Fruit fly (Drosophila melanogaster) whole organism, prepupa: ENCODE measurements around the gene Mgat4a.

Experiments
- Blimp-1 ChIP-seq: fragments of 200-800 bp; sonication (Bioruptor generic); optimal IDR thresholded peaks from 3 replicates; lab custom pipeline; 2017; ENCODE audit warnings: missing biosample characterization, missing genetic modification characterization, mild to moderate bottlenecking, moderate library complexity, missing genetic modification reagents
- CG10631 ChIP-seq: fragments of 200-800 bp; sonication (Bioruptor generic); optimal IDR thresholded peaks from 2 replicates; lab custom pipeline; 2016; ENCODE audit warnings: missing biosample characterization, missing genetic modification characterization
- CG10669 ChIP-seq: fragments of 200-800 bp; sonication (Bioruptor generic); optimal IDR thresholded peaks from 3 replicates; lab custom pipeline; 2018; ENCODE audit warnings: missing biosample characterization, mild to moderate bottlenecking, missing genetic modification characterization, moderate library complexity
- CG11294 ChIP-seq: fragments of 200-800 bp; sonication (Bioruptor generic); IDR thresholded peaks from 2 replicates; pipeline ENCODE4 v1.3.6; 2022; ENCODE audit warnings: missing biosample characterization, missing genetic modification characterization
- CG11902 ChIP-seq: fragments of 200-800 bp; sonication (Bioruptor generic); optimal IDR thresholded peaks from 3 replicates; lab custom pipeline; 2016; ENCODE audit warnings: missing biosample characterization, missing genetic modification characterization
- CG15336 ChIP-seq: fragments of 200-800 bp; sonication (Bioruptor generic); IDR thresholded peaks from 2 replicates; pipeline ENCODE4 v1.3.6; 2022; ENCODE audit warnings: missing biosample characterization, missing genetic modification characterization
- CG1621 ChIP-seq: fragments of 200-800 bp; sonication (Bioruptor generic); optimal IDR thresholded peaks from 3 replicates; lab custom pipeline; 2018; ENCODE audit warnings: missing biosample characterization, mild to moderate bottlenecking, missing genetic modification characterization
- CG16779 ChIP-seq: fragments of 200-800 bp; sonication (Bioruptor generic); optimal IDR thresholded peaks from 3 replicates; lab custom pipeline; 2017; ENCODE audit warnings: missing biosample characterization, mild to moderate bottlenecking, missing genetic modification characterization
- CG3032 ChIP-seq: fragments of 200-800 bp; optimal IDR thresholded peaks from 2 replicates; lab custom pipeline; 2019; ENCODE audit warnings: missing biosample characterization, mild to moderate bottlenecking, missing genetic modification characterization, moderate library complexity
- CG31627 ChIP-seq: fragments of 200-800 bp; sonication (Bioruptor generic); optimal IDR thresholded peaks from 3 replicates; lab custom pipeline; 2016; ENCODE audit warnings: missing biosample characterization, missing genetic modification characterization
- CG32006 ChIP-seq: fragments of 200-800 bp; sonication (Bioruptor generic); optimal IDR thresholded peaks from 3 replicates; lab custom pipeline; 2017; ENCODE audit warnings: missing biosample characterization, mild to moderate bottlenecking, missing genetic modification characterization
- CG34406 ChIP-seq: fragments of 200-800 bp; sonication (Bioruptor generic); optimal IDR thresholded peaks from 3 replicates; lab custom pipeline; 2016; ENCODE audit warnings: missing biosample characterization, missing genetic modification characterization
- CG3919 ChIP-seq: fragments of 200-800 bp; sonication (Bioruptor generic); optimal IDR thresholded peaks from 3 replicates; lab custom pipeline; 2016; ENCODE audit warnings: missing biosample characterization, missing genetic modification characterization
- CG4318 ChIP-seq: fragments of 200-800 bp; sonication (Bioruptor generic); optimal IDR thresholded peaks from 3 replicates; lab custom pipeline; 2017; ENCODE audit warnings: missing biosample characterization, mild to moderate bottlenecking, missing genetic modification characterization
- CG6163 ChIP-seq: fragments of 200-800 bp; sonication (Bioruptor generic); IDR thresholded peaks from 3 replicates; pipeline ENCODE4 v1.3.6; 2022; ENCODE audit warnings: missing biosample characterization, missing genetic modification characterization
- CG6276 ChIP-seq: fragments of 200-800 bp; sonication (Bioruptor generic); optimal IDR thresholded peaks from 2 replicates; lab custom pipeline; 2017; ENCODE audit warnings: missing biosample characterization, mild to moderate bottlenecking, missing genetic modification characterization
- CG6792 ChIP-seq: fragments of 200-800 bp; sonication (Bioruptor generic); optimal IDR thresholded peaks from 3 replicates; lab custom pipeline; 2016; ENCODE audit warnings: missing biosample characterization, missing genetic modification characterization
- CG6808 ChIP-seq: fragments of 200-800 bp; sonication (Bioruptor generic); optimal IDR thresholded peaks from 3 replicates; lab custom pipeline; 2017; ENCODE audit warnings: missing biosample characterization, missing genetic modification characterization, mild to moderate bottlenecking, moderate library complexity, missing genetic modification reagents
- CG6854 ChIP-seq: fragments of 200-800 bp; sonication (Bioruptor generic); optimal IDR thresholded peaks from 2 replicates; lab custom pipeline; 2017; ENCODE audit warnings: missing biosample characterization, mild to moderate bottlenecking, missing genetic modification characterization
- CG7368 ChIP-seq: fragments of 200-800 bp; sonication (Bioruptor generic); optimal IDR thresholded peaks from 3 replicates; lab custom pipeline; 2016; ENCODE audit warnings: missing biosample characterization, missing genetic modification characterization
- CG8119 ChIP-seq: fragments of 200-800 bp; sonication (Bioruptor generic); IDR thresholded peaks from 3 replicates; pipeline ENCODE4 v1.3.6; 2022; ENCODE audit warnings: missing biosample characterization, missing genetic modification characterization
- CG8632 ChIP-seq: fragments of 200-800 bp; sonication (Bioruptor generic); optimal IDR thresholded peaks from 3 replicates; lab custom pipeline; 2016; ENCODE audit warnings: missing biosample characterization, missing genetic modification characterization
- CG9139 ChIP-seq: fragments of 200-800 bp; sonication (Bioruptor generic); optimal IDR thresholded peaks from 3 replicates; lab custom pipeline; 2017; ENCODE audit warnings: missing biosample characterization, mild to moderate bottlenecking, missing genetic modification characterization
- Eip75B ChIP-seq: fragments of 200-800 bp; sonication (Bioruptor generic); optimal IDR thresholded peaks from 3 replicates; lab custom pipeline; 2016; ENCODE audit warnings: missing biosample characterization, missing genetic modification characterization
- Eip93F ChIP-seq: fragments of 200-800 bp; sonication (Bioruptor generic); optimal IDR thresholded peaks from 2 replicates; lab custom pipeline; 2016; ENCODE audit warnings: missing biosample characterization, mild to moderate bottlenecking, missing genetic modification characterization
- Ets21C ChIP-seq: fragments of 200-800 bp; sonication (Bioruptor generic); optimal IDR thresholded peaks from 3 replicates; lab custom pipeline; 2016; ENCODE audit warnings: missing biosample characterization, missing genetic modification characterization
- Ets96B ChIP-seq: fragments of 200-800 bp; optimal IDR thresholded peaks from 2 replicates; lab custom pipeline; 2019; ENCODE audit warnings: missing biosample characterization, mild to moderate bottlenecking, missing genetic modification characterization, moderate library complexity
- Gug ChIP-seq: fragments of 200-800 bp; sonication (Bioruptor generic); IDR thresholded peaks from 2 replicates; pipeline ENCODE4 v1.3.6; 2022; ENCODE audit warnings: missing biosample characterization, missing genetic modification characterization
- Hr38 ChIP-seq: sonication (Bioruptor generic); optimal IDR thresholded peaks from 2 replicates; lab custom pipeline; 2016; ENCODE audit warnings: missing biosample characterization, missing genetic modification characterization
- Hr39 ChIP-seq: fragments of 200-800 bp; sonication (Bioruptor generic); optimal IDR thresholded peaks from 2 replicates; lab custom pipeline; 2016; ENCODE audit warnings: missing biosample characterization, missing genetic modification characterization
- Hr4 ChIP-seq: fragments of 200-800 bp; sonication (Bioruptor generic); optimal IDR thresholded peaks from 3 replicates; lab custom pipeline; 2016; ENCODE audit warnings: missing biosample characterization, missing genetic modification characterization
- Lpt ChIP-seq: fragments of 200-800 bp; sonication (Bioruptor generic); optimal IDR thresholded peaks from 3 replicates; lab custom pipeline; 2016; ENCODE audit warnings: missing biosample characterization, missing genetic modification characterization
- Met ChIP-seq: fragments of 200-800 bp; sonication (Bioruptor generic); optimal IDR thresholded peaks from 3 replicates; lab custom pipeline; 2016; ENCODE audit warnings: missing biosample characterization, missing genetic modification characterization
- Smox ChIP-seq: fragments of 200-800 bp; sonication (Bioruptor generic); optimal IDR thresholded peaks from 3 replicates; lab custom pipeline; 2016; ENCODE audit warnings: missing biosample characterization, missing genetic modification characterization
- Sox102F ChIP-seq: fragments of 200-800 bp; sonication (Bioruptor generic); optimal IDR thresholded peaks from 2 replicates; lab custom pipeline; 2016; ENCODE audit warnings: missing biosample characterization, mild to moderate bottlenecking, missing genetic modification characterization
- Sox14 ChIP-seq: fragments of 200-800 bp; sonication (Bioruptor generic); optimal IDR thresholded peaks from 3 replicates; lab custom pipeline; 2016; ENCODE audit warnings: missing biosample characterization, missing genetic modification characterization
- achi ChIP-seq: fragments of 200-800 bp; sonication (Bioruptor generic); optimal IDR thresholded peaks from 3 replicates; lab custom pipeline; 2016; ENCODE audit warnings: missing biosample characterization, missing genetic modification characterization
- acj6 ChIP-seq: fragments of 200-800 bp; sonication (Bioruptor generic); optimal IDR thresholded peaks from 3 replicates; lab custom pipeline; 2016; ENCODE audit warnings: missing biosample characterization, missing genetic modification characterization
- dac ChIP-seq: fragments of 200-800 bp; sonication (Bioruptor generic); optimal IDR thresholded peaks from 2 replicates; lab custom pipeline; 2017; ENCODE audit warnings: missing biosample characterization, mild to moderate bottlenecking, missing genetic modification characterization
- dsx ChIP-seq: fragments of 200-800 bp; optimal IDR thresholded peaks from 3 replicates; lab custom pipeline; 2019; ENCODE audit warnings: missing biosample characterization, mild to moderate bottlenecking, missing genetic modification characterization, moderate library complexity; ENCODE audit not compliant: poor library complexity, severe bottlenecking
- eg ChIP-seq: fragments of 200-800 bp; sonication (Bioruptor generic); IDR thresholded peaks from 3 replicates; pipeline ENCODE4 v1.3.6; 2022; ENCODE audit warnings: missing biosample characterization, missing genetic modification characterization
- esn ChIP-seq: fragments of 200-800 bp; sonication (Bioruptor generic); optimal IDR thresholded peaks from 2 replicates; lab custom pipeline; 2016; ENCODE audit warnings: missing biosample characterization, mild to moderate bottlenecking, missing genetic modification characterization, moderate library complexity
- fkh ChIP-seq: fragments of 200-800 bp; sonication (Bioruptor generic); optimal IDR thresholded peaks from 3 replicates; lab custom pipeline; 2017; ENCODE audit warnings: missing biosample characterization, mild to moderate bottlenecking, missing genetic modification characterization, moderate library complexity
- lz ChIP-seq: fragments of 200-800 bp; sonication (Bioruptor generic); optimal IDR thresholded peaks from 3 replicates; lab custom pipeline; 2016; ENCODE audit warnings: missing biosample characterization, missing genetic modification characterization
- net ChIP-seq: fragments of 200-800 bp; sonication (Bioruptor generic); optimal IDR thresholded peaks from 3 replicates; lab custom pipeline; 2016; ENCODE audit warnings: missing biosample characterization, missing genetic modification characterization
- pdm3 ChIP-seq: fragments of 200-800 bp; sonication (Bioruptor generic); optimal IDR thresholded peaks from 3 replicates; lab custom pipeline; 2016; ENCODE audit warnings: missing biosample characterization, missing genetic modification characterization
- spab ChIP-seq: fragments of 200-800 bp; sonication (Bioruptor generic); optimal IDR thresholded peaks from 2 replicates; lab custom pipeline; 2017; ENCODE audit warnings: missing biosample characterization, mild to moderate bottlenecking, missing genetic modification characterization, missing genetic modification reagents
- ss ChIP-seq, 2 experiments: fragments of 200-800 bp; sonication (Bioruptor generic); optimal IDR thresholded peaks; 2 replicates in 1 of 2; 3 replicates in 1 of 2; lab custom pipeline; 2017 to 2018; ENCODE audit warnings: mild to moderate bottlenecking in 2 of 2, missing biosample characterization in 2 of 2, missing genetic modification characterization in 2 of 2, moderate library complexity in 1 of 2
- svp ChIP-seq: fragments of 200-800 bp; sonication (Bioruptor generic); peaks from one replicate; lab custom pipeline; 2016; ENCODE audit warnings: missing biosample characterization, missing genetic modification characterization
- topi ChIP-seq: fragments of 200-800 bp; sonication (Bioruptor generic); optimal IDR thresholded peaks from 3 replicates; lab custom pipeline; 2016; ENCODE audit warnings: missing biosample characterization, missing genetic modification characterization
- vri ChIP-seq: fragments of 200-800 bp; sonication (Bioruptor generic); optimal IDR thresholded peaks from 3 replicates; lab custom pipeline; 2016; ENCODE audit warnings: missing biosample characterization, mild to moderate bottlenecking, missing genetic modification characterization

The Mgat4a gene

DNA sequence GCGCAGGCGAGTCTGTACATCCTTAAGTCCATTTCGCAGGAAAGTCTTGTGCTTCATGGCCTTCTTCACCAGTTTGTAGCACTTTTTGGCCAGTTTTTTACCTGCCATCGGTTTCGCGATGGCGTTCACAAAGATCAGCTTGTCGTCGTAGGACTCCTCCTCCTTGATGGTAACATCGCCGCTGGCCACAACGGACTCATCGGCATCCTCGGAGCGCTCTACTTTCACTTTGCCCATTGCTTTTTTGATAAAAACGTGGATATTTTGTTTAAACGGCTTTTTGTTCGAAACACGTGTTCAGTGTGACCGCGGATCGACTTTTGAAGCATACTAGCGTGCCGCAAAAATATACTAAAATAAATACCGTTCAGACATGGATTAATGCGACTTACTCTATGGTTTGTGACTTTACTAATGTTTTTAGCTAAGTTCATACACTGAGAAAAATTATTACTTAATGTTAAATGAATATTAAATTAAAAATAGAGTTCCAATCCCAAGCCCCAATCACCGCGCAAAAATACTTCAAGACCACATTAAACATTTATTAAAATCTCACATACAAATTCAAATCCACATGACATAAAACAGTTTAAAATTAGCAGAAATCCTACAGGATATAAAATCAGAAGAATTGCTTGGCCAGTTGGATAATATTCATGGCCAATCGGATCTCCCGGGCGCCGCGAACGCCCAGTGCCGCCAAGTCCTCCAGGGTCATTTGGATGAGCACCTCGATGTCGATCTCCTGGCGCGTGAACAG, 40.2 kb downstream of the Mgat4a start, which contains the start of gene NHP2:
NHP2 (minus strand) TSS at position 315 of the 763 bp plus-strand sequence.
- TF ChIP-seq acj6 (GFP tag; lab: Kevin White, UChicago) (no peak), CG6854 (peak; percentile 63), Lpt (peak; percentile 83), Hr38 (GFP tag; lab: Kevin White, UChicago) (no peak), achi (GFP tag; lab: Kevin White, UChicago) (no peak), Smox (GFP tag; lab: Kevin White, UChicago) (no peak), Hr4 (no peak), CG8632 (GFP tag; lab: Kevin White, UChicago) (no peak), CG11294 (GFP tag; lab: Robert Waterston, UW) (peak; percentile 44; the same call in 1 of the 2 replicates), CG11902 (peak; percentile 54), CG3919 (GFP tag; lab: Kevin White, UChicago) (no peak), Sox102F (no peak), lz (GFP tag; lab: Kevin White, UChicago) (peak; percentile 80), CG34406 (GFP tag; lab: Kevin White, UChicago) (peak; percentile 74), CG6276 (GFP tag; lab: Kevin White, UChicago) (no peak), CG10669 (no peak), CG10631 (GFP tag; lab: Kevin White, UChicago) (no peak), CG4318 (GFP tag; lab: Kevin White, UChicago) (peak; percentile 66), Met (GFP tag; lab: Kevin White, UChicago) (no peak), topi (no peak), CG6163 (GFP tag; lab: Robert Waterston, UW) (peak; percentile 93; the same call in 2 of the 3 replicates), Blimp-1 (GFP tag; lab: Kevin White, UChicago) (peak; percentile 42), CG6792 (GFP tag; lab: Kevin White, UChicago) (peak; percentile 77), fkh (GFP tag; lab: Kevin White, UChicago) (no peak), Ets21C (GFP tag; lab: Kevin White, UChicago) (peak; percentile 49), svp (peak; percentile 60), Eip75B (GFP tag; lab: Kevin White, UChicago) (no peak), CG32006 (GFP tag; lab: Kevin White, UChicago) (peak; percentile 8), CG8119 (GFP tag; lab: Robert Waterston, UW) (peak; percentile 88), CG6808 (no peak), CG16779 (tag; lab: Kevin White, UChicago) (no peak), CG31627 (GFP tag; lab: Kevin White, UChicago) (no peak), dac (GFP tag; lab: Kevin White, UChicago) (no peak), CG15336 (peak; percentile 87), CG1621 (tag; lab: Kevin White, UChicago) (no peak), eg (peak; percentile 92), net (GFP tag; lab: Kevin White, UChicago) (no peak), Gug (GFP tag; lab: Robert Waterston, UW) (peak; percentile 68; the same call in 1 of the 2 replicates), esn (peak; percentile 85), Sox14 (no peak), CG3032 (peak; percentile 84), Eip93F (peak; percentile 60), Hr39 (GFP tag; lab: Kevin White, UChicago) (peak; percentile 78), Ets96B (peak; percentile 80), CG9139 (GFP tag; lab: Kevin White, UChicago) (no peak), dsx (GFP tag; lab: Kevin White, UChicago) (no peak), spab (GFP tag; lab: Kevin White, UChicago) (no peak), CG7368 (GFP tag; lab: Kevin White, UChicago) (no peak), vri (GFP tag; lab: Kevin White, UChicago) (no peak), pdm3 (GFP tag; lab: Kevin White, UChicago) (no peak), ss (GFP tag; optimal IDR thresholded peaks at IDR 0.05; lab: Kevin White, UChicago) (no peak)
